Fruit fly (Drosophila melanogaster): Measurements from ENCODE around the gene CG11658.

DNA sequence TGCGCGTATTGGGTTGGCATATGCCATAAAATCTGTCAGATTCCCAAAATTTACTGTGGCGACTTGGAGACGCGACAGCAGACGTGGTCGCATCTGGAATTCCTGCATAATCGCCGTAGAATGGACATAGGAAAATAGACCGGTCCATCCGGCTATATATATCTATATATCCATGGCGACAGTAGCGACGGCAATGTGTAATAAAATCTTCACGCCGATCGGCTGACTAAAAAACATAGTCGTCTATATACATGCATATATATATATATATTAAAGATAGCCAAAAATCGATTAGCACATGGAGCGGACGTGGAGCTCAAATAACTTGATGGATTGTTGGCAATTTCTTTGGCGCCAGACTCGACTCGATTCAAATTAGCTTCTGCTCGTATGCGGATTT is 9.6 kb upstream of the CG11658 start:
- TF ChIP-seq ato (GFP tag; IDR thresholded peaks at IDR 0.05; ENCODE audit: partially characterized antibody) (no peak), CG6765 (GFP tag; optimal IDR thresholded peaks at IDR 0.05) (no peak), CG11504 (tag; optimal IDR thresholded peaks at IDR 0.05) (no peak), Fer1 (GFP tag; optimal IDR thresholded peaks at IDR 0.05) (no peak)

Data from whole organism, embryonic.